Fruit fly (Drosophila melanogaster) whole organism, prepupa: Measurements from ENCODE around the gene CG31926.

ENCODE experiments used
- Blimp-1 ChIP-seq: fragments of 200-800 bp; sonication (Bioruptor generic); optimal IDR thresholded peaks from 3 replicates; lab custom pipeline; 2017; ENCODE audit warnings: missing biosample characterization, missing genetic modification characterization, mild to moderate bottlenecking, moderate library complexity, missing genetic modification reagents
- CG10631 ChIP-seq: fragments of 200-800 bp; sonication (Bioruptor generic); optimal IDR thresholded peaks from 2 replicates; lab custom pipeline; 2016; ENCODE audit warnings: missing biosample characterization, missing genetic modification characterization
- CG10669 ChIP-seq: fragments of 200-800 bp; sonication (Bioruptor generic); optimal IDR thresholded peaks from 3 replicates; lab custom pipeline; 2018; ENCODE audit warnings: missing biosample characterization, mild to moderate bottlenecking, missing genetic modification characterization, moderate library complexity
- CG11294 ChIP-seq: fragments of 200-800 bp; sonication (Bioruptor generic); IDR thresholded peaks from 2 replicates; pipeline ENCODE4 v1.3.6; 2022; ENCODE audit warnings: missing biosample characterization, missing genetic modification characterization
- CG11762 ChIP-seq: fragments of 200-800 bp; sonication (Bioruptor generic); optimal IDR thresholded peaks from 3 replicates; lab custom pipeline; 2016; ENCODE audit warnings: missing biosample characterization, missing genetic modification characterization; ENCODE audit not compliant: insufficient read depth
- CG11902 ChIP-seq: fragments of 200-800 bp; sonication (Bioruptor generic); optimal IDR thresholded peaks from 3 replicates; lab custom pipeline; 2016; ENCODE audit warnings: missing biosample characterization, missing genetic modification characterization
- CG15336 ChIP-seq: fragments of 200-800 bp; sonication (Bioruptor generic); IDR thresholded peaks from 2 replicates; pipeline ENCODE4 v1.3.6; 2022; ENCODE audit warnings: missing biosample characterization, missing genetic modification characterization
- CG16779 ChIP-seq: fragments of 200-800 bp; sonication (Bioruptor generic); optimal IDR thresholded peaks from 3 replicates; lab custom pipeline; 2017; ENCODE audit warnings: missing biosample characterization, mild to moderate bottlenecking, missing genetic modification characterization
- CG3032 ChIP-seq: fragments of 200-800 bp; optimal IDR thresholded peaks from 2 replicates; lab custom pipeline; 2019; ENCODE audit warnings: missing biosample characterization, mild to moderate bottlenecking, missing genetic modification characterization, moderate library complexity
- CG31627 ChIP-seq: fragments of 200-800 bp; sonication (Bioruptor generic); optimal IDR thresholded peaks from 3 replicates; lab custom pipeline; 2016; ENCODE audit warnings: missing biosample characterization, missing genetic modification characterization
- CG32006 ChIP-seq: fragments of 200-800 bp; sonication (Bioruptor generic); optimal IDR thresholded peaks from 3 replicates; lab custom pipeline; 2017; ENCODE audit warnings: missing biosample characterization, mild to moderate bottlenecking, missing genetic modification characterization
- CG3919 ChIP-seq: fragments of 200-800 bp; sonication (Bioruptor generic); optimal IDR thresholded peaks from 3 replicates; lab custom pipeline; 2016; ENCODE audit warnings: missing biosample characterization, missing genetic modification characterization
- CG4318 ChIP-seq: fragments of 200-800 bp; sonication (Bioruptor generic); optimal IDR thresholded peaks from 3 replicates; lab custom pipeline; 2017; ENCODE audit warnings: missing biosample characterization, mild to moderate bottlenecking, missing genetic modification characterization
- CG6163 ChIP-seq: fragments of 200-800 bp; sonication (Bioruptor generic); IDR thresholded peaks from 3 replicates; pipeline ENCODE4 v1.3.6; 2022; ENCODE audit warnings: missing biosample characterization, missing genetic modification characterization
- CG6276 ChIP-seq: fragments of 200-800 bp; sonication (Bioruptor generic); optimal IDR thresholded peaks from 2 replicates; lab custom pipeline; 2017; ENCODE audit warnings: missing biosample characterization, mild to moderate bottlenecking, missing genetic modification characterization
- CG6808 ChIP-seq: fragments of 200-800 bp; sonication (Bioruptor generic); optimal IDR thresholded peaks from 3 replicates; lab custom pipeline; 2017; ENCODE audit warnings: missing biosample characterization, missing genetic modification characterization, mild to moderate bottlenecking, moderate library complexity, missing genetic modification reagents
- CG6854 ChIP-seq: fragments of 200-800 bp; sonication (Bioruptor generic); optimal IDR thresholded peaks from 2 replicates; lab custom pipeline; 2017; ENCODE audit warnings: missing biosample characterization, mild to moderate bottlenecking, missing genetic modification characterization
- CG7368 ChIP-seq: fragments of 200-800 bp; sonication (Bioruptor generic); optimal IDR thresholded peaks from 3 replicates; lab custom pipeline; 2016; ENCODE audit warnings: missing biosample characterization, missing genetic modification characterization
- CG8119 ChIP-seq: fragments of 200-800 bp; sonication (Bioruptor generic); IDR thresholded peaks from 3 replicates; pipeline ENCODE4 v1.3.6; 2022; ENCODE audit warnings: missing biosample characterization, missing genetic modification characterization
- CG8319 ChIP-seq: fragments of 200-800 bp; sonication (Bioruptor generic); optimal IDR thresholded peaks from 3 replicates; lab custom pipeline; 2016; ENCODE audit warnings: missing biosample characterization, missing genetic modification characterization
- CG8632 ChIP-seq: fragments of 200-800 bp; sonication (Bioruptor generic); optimal IDR thresholded peaks from 3 replicates; lab custom pipeline; 2016; ENCODE audit warnings: missing biosample characterization, missing genetic modification characterization
- CG9139 ChIP-seq: fragments of 200-800 bp; sonication (Bioruptor generic); optimal IDR thresholded peaks from 3 replicates; lab custom pipeline; 2017; ENCODE audit warnings: missing biosample characterization, mild to moderate bottlenecking, missing genetic modification characterization
- Eip75B ChIP-seq: fragments of 200-800 bp; sonication (Bioruptor generic); optimal IDR thresholded peaks from 3 replicates; lab custom pipeline; 2016; ENCODE audit warnings: missing biosample characterization, missing genetic modification characterization
- Eip78C ChIP-seq: fragments of 200-800 bp; sonication (Bioruptor generic); peaks from one replicate; lab custom pipeline; 2016; ENCODE audit warnings: missing biosample characterization, missing genetic modification characterization
- Eip93F ChIP-seq: fragments of 200-800 bp; sonication (Bioruptor generic); optimal IDR thresholded peaks from 2 replicates; lab custom pipeline; 2016; ENCODE audit warnings: missing biosample characterization, mild to moderate bottlenecking, missing genetic modification characterization
- Ets96B ChIP-seq: fragments of 200-800 bp; optimal IDR thresholded peaks from 2 replicates; lab custom pipeline; 2019; ENCODE audit warnings: missing biosample characterization, mild to moderate bottlenecking, missing genetic modification characterization, moderate library complexity
- Gug ChIP-seq: fragments of 200-800 bp; sonication (Bioruptor generic); IDR thresholded peaks from 2 replicates; pipeline ENCODE4 v1.3.6; 2022; ENCODE audit warnings: missing biosample characterization, missing genetic modification characterization
- Hr38 ChIP-seq: sonication (Bioruptor generic); optimal IDR thresholded peaks from 2 replicates; lab custom pipeline; 2016; ENCODE audit warnings: missing biosample characterization, missing genetic modification characterization
- Hr39 ChIP-seq: fragments of 200-800 bp; sonication (Bioruptor generic); optimal IDR thresholded peaks from 2 replicates; lab custom pipeline; 2016; ENCODE audit warnings: missing biosample characterization, missing genetic modification characterization
- Hr4 ChIP-seq: fragments of 200-800 bp; sonication (Bioruptor generic); optimal IDR thresholded peaks from 3 replicates; lab custom pipeline; 2016; ENCODE audit warnings: missing biosample characterization, missing genetic modification characterization
- Lpt ChIP-seq: fragments of 200-800 bp; sonication (Bioruptor generic); optimal IDR thresholded peaks from 3 replicates; lab custom pipeline; 2016; ENCODE audit warnings: missing biosample characterization, missing genetic modification characterization
- Met ChIP-seq: fragments of 200-800 bp; sonication (Bioruptor generic); optimal IDR thresholded peaks from 3 replicates; lab custom pipeline; 2016; ENCODE audit warnings: missing biosample characterization, missing genetic modification characterization
- OdsH ChIP-seq: fragments of 200-800 bp; sonication (Bioruptor generic); optimal IDR thresholded peaks from 3 replicates; lab custom pipeline; 2016; ENCODE audit warnings: missing biosample characterization, missing genetic modification characterization
- Smox ChIP-seq: fragments of 200-800 bp; sonication (Bioruptor generic); optimal IDR thresholded peaks from 3 replicates; lab custom pipeline; 2016; ENCODE audit warnings: missing biosample characterization, missing genetic modification characterization
- Sox15 ChIP-seq: fragments of 200-800 bp; sonication (Bioruptor generic); optimal IDR thresholded peaks from 3 replicates; lab custom pipeline; 2016; ENCODE audit warnings: missing biosample characterization, missing genetic modification characterization
- achi ChIP-seq: fragments of 200-800 bp; sonication (Bioruptor generic); optimal IDR thresholded peaks from 3 replicates; lab custom pipeline; 2016; ENCODE audit warnings: missing biosample characterization, missing genetic modification characterization
- acj6 ChIP-seq: fragments of 200-800 bp; sonication (Bioruptor generic); optimal IDR thresholded peaks from 3 replicates; lab custom pipeline; 2016; ENCODE audit warnings: missing biosample characterization, missing genetic modification characterization
- cyc ChIP-seq: fragments of 200-800 bp; sonication (Bioruptor generic); optimal IDR thresholded peaks from 3 replicates; lab custom pipeline; 2016; ENCODE audit warnings: missing biosample characterization, missing genetic modification characterization
- dac ChIP-seq: fragments of 200-800 bp; sonication (Bioruptor generic); optimal IDR thresholded peaks from 2 replicates; lab custom pipeline; 2017; ENCODE audit warnings: missing biosample characterization, mild to moderate bottlenecking, missing genetic modification characterization
- dsx ChIP-seq: fragments of 200-800 bp; optimal IDR thresholded peaks from 3 replicates; lab custom pipeline; 2019; ENCODE audit warnings: missing biosample characterization, mild to moderate bottlenecking, missing genetic modification characterization, moderate library complexity; ENCODE audit not compliant: poor library complexity, severe bottlenecking
- eg ChIP-seq: fragments of 200-800 bp; sonication (Bioruptor generic); IDR thresholded peaks from 3 replicates; pipeline ENCODE4 v1.3.6; 2022; ENCODE audit warnings: missing biosample characterization, missing genetic modification characterization
- esn ChIP-seq: fragments of 200-800 bp; sonication (Bioruptor generic); optimal IDR thresholded peaks from 2 replicates; lab custom pipeline; 2016; ENCODE audit warnings: missing biosample characterization, mild to moderate bottlenecking, missing genetic modification characterization, moderate library complexity
- fd59A ChIP-seq: fragments of 200-800 bp; sonication (Bioruptor generic); optimal IDR thresholded peaks from 2 replicates; lab custom pipeline; 2017; ENCODE audit warnings: missing biosample characterization, mild to moderate bottlenecking, missing genetic modification characterization, missing genetic modification reagents
- fd85E ChIP-seq: fragments of 200-800 bp; sonication (Bioruptor generic); optimal IDR thresholded peaks from 3 replicates; lab custom pipeline; 2016; ENCODE audit warnings: missing biosample characterization, missing genetic modification characterization
- fkh ChIP-seq: fragments of 200-800 bp; sonication (Bioruptor generic); optimal IDR thresholded peaks from 3 replicates; lab custom pipeline; 2017; ENCODE audit warnings: missing biosample characterization, mild to moderate bottlenecking, missing genetic modification characterization, moderate library complexity
- lz ChIP-seq: fragments of 200-800 bp; sonication (Bioruptor generic); optimal IDR thresholded peaks from 3 replicates; lab custom pipeline; 2016; ENCODE audit warnings: missing biosample characterization, missing genetic modification characterization
- net ChIP-seq: fragments of 200-800 bp; sonication (Bioruptor generic); optimal IDR thresholded peaks from 3 replicates; lab custom pipeline; 2016; ENCODE audit warnings: missing biosample characterization, missing genetic modification characterization
- pdm3 ChIP-seq: fragments of 200-800 bp; sonication (Bioruptor generic); optimal IDR thresholded peaks from 3 replicates; lab custom pipeline; 2016; ENCODE audit warnings: missing biosample characterization, missing genetic modification characterization
- salr ChIP-seq, 2 experiments: fragments of 200-800 bp; sonication (Bioruptor generic); optimal IDR thresholded peaks; 3 replicates each; lab custom pipeline; 2016 to 2018; ENCODE audit warnings: missing biosample characterization in 2 of 2, missing genetic modification characterization in 2 of 2, mild to moderate bottlenecking in 1 of 2
- spab ChIP-seq: fragments of 200-800 bp; sonication (Bioruptor generic); optimal IDR thresholded peaks from 2 replicates; lab custom pipeline; 2017; ENCODE audit warnings: missing biosample characterization, mild to moderate bottlenecking, missing genetic modification characterization, missing genetic modification reagents
- ss ChIP-seq, 2 experiments: fragments of 200-800 bp; sonication (Bioruptor generic); optimal IDR thresholded peaks; 2 replicates in 1 of 2; 3 replicates in 1 of 2; lab custom pipeline; 2017 to 2018; ENCODE audit warnings: mild to moderate bottlenecking in 2 of 2, missing biosample characterization in 2 of 2, missing genetic modification characterization in 2 of 2, moderate library complexity in 1 of 2
- svp ChIP-seq: fragments of 200-800 bp; sonication (Bioruptor generic); peaks from one replicate; lab custom pipeline; 2016; ENCODE audit warnings: missing biosample characterization, missing genetic modification characterization
- vri ChIP-seq: fragments of 200-800 bp; sonication (Bioruptor generic); optimal IDR thresholded peaks from 3 replicates; lab custom pipeline; 2016; ENCODE audit warnings: missing biosample characterization, mild to moderate bottlenecking, missing genetic modification characterization

Gene CG31926

dm6 chr2L:1455498-1455897 lies 39.8 kb upstream of the CG31926 start:
- no peak for TF ChIP-seq achi (GFP tag; lab: Kevin White, UChicago)
- peak; percentile 62 for TF ChIP-seq CG32006
- TF ChIP-seq pdm3 (GFP tag; lab: Kevin White, UChicago): peak; percentile 33
- peak; percentile 39 for TF ChIP-seq CG10631
- no peak for TF ChIP-seq Gug (GFP tag; lab: Robert Waterston, UW)
- peak in 1 of 2 experiments; percentile 37 for TF ChIP-seq salr (GFP tag; optimal IDR thresholded peaks at IDR 0.05; lab: Kevin White, UChicago)
- no peak for TF ChIP-seq fkh (GFP tag; lab: Kevin White, UChicago)
- no peak for TF ChIP-seq Sox15 (GFP tag; lab: Kevin White, UChicago)
- no peak; the same call in 1 of the 2 replicates for TF ChIP-seq CG15336 (GFP tag; lab: Robert Waterston, UW)
- TF ChIP-seq Hr38 (GFP tag; lab: Kevin White, UChicago): no peak
- no peak for TF ChIP-seq CG6854 (GFP tag; lab: Kevin White, UChicago)
- TF ChIP-seq Hr4: peak; percentile 34
- TF ChIP-seq CG8119 (GFP tag; lab: Robert Waterston, UW): peak; percentile 62; the same call in 2 of the 3 replicates
- TF ChIP-seq net (GFP tag; lab: Kevin White, UChicago): no peak
- TF ChIP-seq spab: peak; percentile 33
- no peak for TF ChIP-seq ss (GFP tag; optimal IDR thresholded peaks at IDR 0.05; lab: Kevin White, UChicago)
- no peak for TF ChIP-seq Lpt (GFP tag; lab: Kevin White, UChicago)
- no peak for TF ChIP-seq CG11902 (GFP tag; lab: Kevin White, UChicago)
- TF ChIP-seq Eip93F: no peak
- TF ChIP-seq OdsH: no peak
- TF ChIP-seq dsx (GFP tag; lab: Kevin White, UChicago): no peak
- peak; percentile 78 for TF ChIP-seq Eip78C (GFP tag; lab: Kevin White, UChicago)
- peak; percentile 10 for TF ChIP-seq CG6276 (GFP tag; lab: Kevin White, UChicago)
- no peak for TF ChIP-seq Blimp-1 (GFP tag; lab: Kevin White, UChicago)
- no peak for TF ChIP-seq lz (GFP tag; lab: Kevin White, UChicago)
- no peak for TF ChIP-seq Hr39 (GFP tag; lab: Kevin White, UChicago)
- TF ChIP-seq CG11294 (GFP tag; lab: Robert Waterston, UW): no peak
- no peak for TF ChIP-seq fd85E (GFP tag; lab: Kevin White, UChicago)
- TF ChIP-seq acj6 (GFP tag; lab: Kevin White, UChicago): peak; percentile 2
- TF ChIP-seq Met (GFP tag; lab: Kevin White, UChicago): no peak
- peak; percentile 14 for TF ChIP-seq CG4318
- no peak for TF ChIP-seq CG16779 (tag; lab: Kevin White, UChicago)
- TF ChIP-seq svp: peak; percentile 0
- no peak for TF ChIP-seq Eip75B (GFP tag; lab: Kevin White, UChicago)
- TF ChIP-seq cyc (GFP tag; lab: Kevin White, UChicago): no peak
- TF ChIP-seq dac (GFP tag; lab: Kevin White, UChicago): no peak
- TF ChIP-seq CG31627 (GFP tag; lab: Kevin White, UChicago): no peak
- TF ChIP-seq CG8632 (GFP tag; lab: Kevin White, UChicago): no peak
- peak; percentile 39 for TF ChIP-seq CG6808 (GFP tag; lab: Kevin White, UChicago)
- TF ChIP-seq eg (GFP tag; lab: Robert Waterston, UW): no peak
- TF ChIP-seq fd59A: peak; percentile 47
- TF ChIP-seq vri: no peak
- TF ChIP-seq esn (GFP tag; lab: Kevin White, UChicago): no peak
- no peak for TF ChIP-seq CG8319 (GFP tag; lab: Kevin White, UChicago)
- peak; percentile 10 for TF ChIP-seq CG11762 (GFP tag; lab: Kevin White, UChicago)
- TF ChIP-seq CG9139: no peak
- TF ChIP-seq CG6163 (GFP tag; lab: Robert Waterston, UW): no peak
- no peak for TF ChIP-seq CG7368
- no peak for TF ChIP-seq Smox (GFP tag; lab: Kevin White, UChicago)
- TF ChIP-seq CG3032 (tag; lab: Kevin White, UChicago): peak; percentile 48
- TF ChIP-seq CG10669: peak; percentile 38
- peak; percentile 51 for TF ChIP-seq Ets96B (tag; lab: Kevin White, UChicago)
- no peak for TF ChIP-seq CG3919
